Fruit fly (Drosophila melanogaster) whole organism, prepupa: ENCODE data around the gene ZC3H3.

ENCODE experiments used
- CG3919 ChIP-seq: fragments of 200-800 bp; sonication (Bioruptor generic); optimal IDR thresholded peaks from 3 replicates; lab custom pipeline; 2016; ENCODE audit warnings: missing biosample characterization, missing genetic modification characterization
- CG6808 ChIP-seq: fragments of 200-800 bp; sonication (Bioruptor generic); optimal IDR thresholded peaks from 3 replicates; lab custom pipeline; 2017; ENCODE audit warnings: missing biosample characterization, missing genetic modification characterization, mild to moderate bottlenecking, moderate library complexity, missing genetic modification reagents
- CG8632 ChIP-seq: fragments of 200-800 bp; sonication (Bioruptor generic); optimal IDR thresholded peaks from 3 replicates; lab custom pipeline; 2016; ENCODE audit warnings: missing biosample characterization, missing genetic modification characterization
- OdsH ChIP-seq: fragments of 200-800 bp; sonication (Bioruptor generic); optimal IDR thresholded peaks from 3 replicates; lab custom pipeline; 2016; ENCODE audit warnings: missing biosample characterization, missing genetic modification characterization

dm6 chr3L:8540509-8540908, 30.9 kb upstream of the ZC3H3 start:
- TF ChIP-seq CG6808 (GFP tag; lab: Kevin White, UChicago) (no peak), OdsH (GFP tag; lab: Kevin White, UChicago) (no peak), CG8632 (GFP tag; lab: Kevin White, UChicago) (no peak), CG3919 (no peak)
